Fruit fly (Drosophila melanogaster) whole organism, embryonic: Measurements from ENCODE around the gene mRpL16.

ENCODE experiments used
- Antp ChIP-seq: fragments of 200-800 bp; sonication (Bioruptor generic); optimal IDR thresholded peaks from 3 replicates; lab custom pipeline; 2016; ENCODE audit warnings: missing biosample characterization, missing genetic modification characterization
- B-H1 ChIP-seq: fragments of 200-800 bp; sonication (Bioruptor generic); IDR thresholded peaks from 3 replicates; pipeline ENCODE4 v1.3.6; 2022; ENCODE audit warnings: missing biosample characterization, missing genetic modification characterization
- B-H2 ChIP-seq: fragments of 200-800 bp; sonication (Bioruptor generic); optimal IDR thresholded peaks from 2 replicates; lab custom pipeline; 2018; ENCODE audit warnings: missing biosample characterization, mild to moderate bottlenecking, missing genetic modification characterization
- CG1024 ChIP-seq: fragments of 200-800 bp; sonication (Bioruptor generic); IDR thresholded peaks from 2 replicates; pipeline ENCODE4 v1.3.6; 2022; ENCODE audit warnings: missing biosample characterization, missing genetic modification characterization
- CG10274 ChIP-seq: fragments of 200-800 bp; sonication (Bioruptor generic); optimal IDR thresholded peaks from 3 replicates; lab custom pipeline; 2017; ENCODE audit warnings: missing biosample characterization, mild to moderate bottlenecking, missing genetic modification characterization
- CG12236 ChIP-seq: fragments of 200-800 bp; sonication (Bioruptor generic); optimal IDR thresholded peaks from 2 replicates; lab custom pipeline; 2016; ENCODE audit warnings: missing biosample characterization, missing genetic modification characterization
- CG13123 ChIP-seq: fragments of 200-800 bp; sonication (Bioruptor generic); optimal IDR thresholded peaks from 2 replicates; lab custom pipeline; 2016; ENCODE audit warnings: missing biosample characterization, missing genetic modification characterization
- CG3065 ChIP-seq: fragments of 200-800 bp; sonication (Bioruptor generic); optimal IDR thresholded peaks from 2 replicates; lab custom pipeline; 2016; ENCODE audit warnings: missing biosample characterization, missing genetic modification characterization
- CG3163 ChIP-seq: fragments of 200-800 bp; sonication (Bioruptor generic); optimal IDR thresholded peaks from 3 replicates; lab custom pipeline; 2016; ENCODE audit warnings: missing biosample characterization, missing genetic modification characterization
- CG3407 ChIP-seq: fragments of 200-800 bp; sonication (Bioruptor generic); optimal IDR thresholded peaks from 2 replicates; lab custom pipeline; 2018; ENCODE audit warnings: missing biosample characterization, mild to moderate bottlenecking, missing genetic modification characterization
- CG43689 ChIP-seq: fragments of 200-800 bp; sonication (Bioruptor generic); IDR thresholded peaks from 2 replicates; pipeline ENCODE4 v1.3.6; 2022; ENCODE audit warnings: missing biosample characterization, missing genetic modification characterization
- CG4707 ChIP-seq: fragments of 200-800 bp; sonication (Bioruptor generic); optimal IDR thresholded peaks from 2 replicates; lab custom pipeline; 2018; ENCODE audit warnings: missing biosample characterization, mild to moderate bottlenecking, missing genetic modification characterization, moderate library complexity
- CG7271 ChIP-seq: fragments of 200-800 bp; sonication (Bioruptor generic); optimal IDR thresholded peaks from 2 replicates; lab custom pipeline; 2018; ENCODE audit warnings: missing biosample characterization, mild to moderate bottlenecking, missing genetic modification characterization, moderate library complexity
- CG7786 ChIP-seq: fragments of 200-800 bp; sonication (Bioruptor generic); optimal IDR thresholded peaks from 2 replicates; lab custom pipeline; 2016; ENCODE audit warnings: missing biosample characterization, missing genetic modification characterization
- CG8089 ChIP-seq: fragments of 200-800 bp; sonication (Bioruptor generic); optimal IDR thresholded peaks from 3 replicates; lab custom pipeline; 2016; ENCODE audit warnings: missing biosample characterization, missing genetic modification characterization
- CG8944 ChIP-seq: fragments of 200-800 bp; sonication (Bioruptor generic); optimal IDR thresholded peaks from 3 replicates; lab custom pipeline; 2016; ENCODE audit warnings: missing biosample characterization, missing genetic modification characterization
- CTCF ChIP-seq: fragments of 200-800 bp; sonication (Bioruptor generic); optimal IDR thresholded peaks from 2 replicates; lab custom pipeline; 2017; ENCODE audit warnings: missing biosample characterization, mild to moderate bottlenecking, missing genetic modification characterization, moderate library complexity
- Camta ChIP-seq: fragments of 200-800 bp; sonication (Bioruptor generic); optimal IDR thresholded peaks from 2 replicates; lab custom pipeline; 2016; ENCODE audit warnings: missing biosample characterization, missing genetic modification characterization
- Dfd ChIP-seq, 2 experiments: fragments of >200 bp; optimal IDR thresholded peaks; 2 replicates each; lab custom pipeline; 2017; ENCODE audit warnings: missing biosample characterization in 2 of 2, missing genetic modification characterization in 2 of 2
- HmgD ChIP-seq: fragments of 200-800 bp; sonication (Bioruptor generic); optimal IDR thresholded peaks from 3 replicates; lab custom pipeline; 2016; ENCODE audit warnings: missing biosample characterization, missing genetic modification characterization
- Hmx ChIP-seq: fragments of 200-800 bp; sonication (Bioruptor generic); optimal IDR thresholded peaks from 2 replicates; lab custom pipeline; 2016; ENCODE audit warnings: missing biosample characterization, missing genetic modification characterization
- Hr3 ChIP-seq: fragments of 200-800 bp; sonication (Bioruptor generic); optimal IDR thresholded peaks from 3 replicates; lab custom pipeline; 2016; ENCODE audit warnings: missing biosample characterization, missing genetic modification characterization
- MESR4 ChIP-seq: fragments of 200-800 bp; sonication (Bioruptor generic); optimal IDR thresholded peaks from 2 replicates; lab custom pipeline; 2018; ENCODE audit warnings: missing biosample characterization, mild to moderate bottlenecking, missing genetic modification characterization, moderate library complexity
- Meics ChIP-seq: fragments of 200-800 bp; sonication (Bioruptor generic); optimal IDR thresholded peaks from 2 replicates; lab custom pipeline; 2017; ENCODE audit warnings: missing biosample characterization, mild to moderate bottlenecking, missing genetic modification characterization
- Mrtf ChIP-seq: fragments of 200-800 bp; sonication (Bioruptor generic); IDR thresholded peaks from 3 replicates; pipeline ENCODE4 v1.3.6; 2022; ENCODE audit warnings: missing biosample characterization, missing genetic modification characterization
- NFAT ChIP-seq: fragments of 200-800 bp; sonication (Bioruptor generic); IDR thresholded peaks from 2 replicates; pipeline ENCODE4 v1.3.6; 2022; ENCODE audit warnings: missing biosample characterization, missing genetic modification characterization
- Oli ChIP-seq: fragments of 200-800 bp; sonication (Bioruptor generic); optimal IDR thresholded peaks from 2 replicates; lab custom pipeline; 2018; ENCODE audit warnings: missing biosample characterization, mild to moderate bottlenecking, missing genetic modification characterization, moderate library complexity
- Pdp1 ChIP-seq, 2 experiments: fragments of 200-800 bp; sonication (Bioruptor generic); optimal IDR thresholded peaks; 3 replicates each; lab custom pipeline; 2016; ENCODE audit warnings: missing biosample characterization in 2 of 2, missing genetic modification characterization in 2 of 2, mild to moderate bottlenecking in 1 of 2, moderate library complexity in 1 of 2
- Rx ChIP-seq: fragments of 200-800 bp; sonication (Bioruptor generic); IDR thresholded peaks from 2 replicates; pipeline ENCODE4 v1.3.6; 2022; ENCODE audit warnings: missing biosample characterization, missing genetic modification characterization
- ara ChIP-seq: fragments of 200-800 bp; sonication (Bioruptor generic); IDR thresholded peaks from 2 replicates; pipeline ENCODE4 v1.3.6; 2022; ENCODE audit warnings: missing biosample characterization, missing genetic modification characterization
- corto ChIP-seq: fragments of 200-800 bp; sonication (Bioruptor generic); optimal IDR thresholded peaks from 2 replicates; lab custom pipeline; 2016; ENCODE audit warnings: missing biosample characterization, mild to moderate bottlenecking, missing genetic modification characterization, moderate library complexity
- crol ChIP-seq: fragments of 200-800 bp; sonication (Bioruptor generic); IDR thresholded peaks from 2 replicates; pipeline ENCODE4 v1.3.6; 2022; ENCODE audit warnings: missing biosample characterization, missing genetic modification characterization
- disco-r ChIP-seq: fragments of 200-800 bp; sonication (Bioruptor generic); optimal IDR thresholded peaks from 2 replicates; lab custom pipeline; 2016; ENCODE audit warnings: missing biosample characterization, missing genetic modification characterization
- dm ChIP-seq: fragments of 200-800 bp; sonication (Bioruptor generic); optimal IDR thresholded peaks from 3 replicates; lab custom pipeline; 2016; ENCODE audit warnings: missing biosample characterization, missing genetic modification characterization
- emc ChIP-seq: fragments of 200-800 bp; sonication (Bioruptor generic); optimal IDR thresholded peaks from 2 replicates; lab custom pipeline; 2016; ENCODE audit warnings: missing biosample characterization, missing genetic modification characterization
- ewg ChIP-seq: fragments of 200-800 bp; sonication (Bioruptor generic); optimal IDR thresholded peaks from 3 replicates; lab custom pipeline; 2017; ENCODE audit warnings: mild to moderate bottlenecking, missing biosample characterization, missing genetic modification reagents, missing genetic modification characterization
- grau ChIP-seq: fragments of 200-800 bp; optimal IDR thresholded peaks from 3 replicates; lab custom pipeline; 2019; ENCODE audit warnings: missing biosample characterization, mild to moderate bottlenecking, missing genetic modification characterization, moderate library complexity
- inv ChIP-seq: fragments of 200-800 bp; sonication (Bioruptor generic); IDR thresholded peaks from 2 replicates; pipeline ENCODE4 v1.3.6; 2022; ENCODE audit warnings: missing biosample characterization, missing genetic modification characterization; ENCODE audit not compliant: partially characterized antibody
- knrl ChIP-seq: fragments of 200-800 bp; sonication (Bioruptor generic); IDR thresholded peaks from 3 replicates; pipeline ENCODE4 v1.3.6; 2022; ENCODE audit warnings: missing biosample characterization, missing genetic modification characterization; ENCODE audit not compliant: partially characterized antibody
- lilli ChIP-seq: fragments of 200-800 bp; sonication (Bioruptor generic); optimal IDR thresholded peaks from 3 replicates; lab custom pipeline; 2016; ENCODE audit warnings: missing biosample characterization, missing genetic modification characterization
- maf-S ChIP-seq: fragments of 200-800 bp; sonication (Bioruptor generic); optimal IDR thresholded peaks from 2 replicates; lab custom pipeline; 2016; ENCODE audit warnings: missing biosample characterization, missing genetic modification characterization
- mld ChIP-seq: fragments of 200-800 bp; sonication (Bioruptor generic); IDR thresholded peaks from 3 replicates; pipeline ENCODE4 v1.3.6; 2022; ENCODE audit warnings: missing biosample characterization, missing genetic modification characterization; ENCODE audit not compliant: partially characterized antibody
- nerfin-2 ChIP-seq: fragments of 200-800 bp; sonication (Bioruptor generic); IDR thresholded peaks from 2 replicates; pipeline ENCODE4 v1.3.6; 2022; ENCODE audit warnings: missing biosample characterization, missing genetic modification characterization; ENCODE audit not compliant: partially characterized antibody
- pb ChIP-seq: fragments of 200-800 bp; sonication (Bioruptor generic); optimal IDR thresholded peaks from 3 replicates; lab custom pipeline; 2016; ENCODE audit warnings: missing biosample characterization, missing genetic modification characterization
- repo ChIP-seq: fragments of 200-800 bp; sonication (Bioruptor generic); optimal IDR thresholded peaks from 2 replicates; lab custom pipeline; 2016; ENCODE audit warnings: missing biosample characterization, missing genetic modification characterization
- schlank ChIP-seq: fragments of 200-800 bp; sonication (Bioruptor generic); optimal IDR thresholded peaks from 2 replicates; lab custom pipeline; 2018; ENCODE audit warnings: missing biosample characterization, mild to moderate bottlenecking, missing genetic modification characterization
- sob ChIP-seq: fragments of 200-800 bp; sonication (Bioruptor generic); IDR thresholded peaks from 2 replicates; pipeline ENCODE4 v1.3.6; 2022; ENCODE audit warnings: missing biosample characterization, missing genetic modification characterization
- sqz ChIP-seq: fragments of 200-800 bp; sonication (Bioruptor generic); optimal IDR thresholded peaks from 3 replicates; lab custom pipeline; 2018; ENCODE audit warnings: missing biosample characterization, mild to moderate bottlenecking, missing genetic modification characterization
- stwl ChIP-seq: fragments of 200-800 bp; sonication (Bioruptor generic); optimal IDR thresholded peaks from 3 replicates; lab custom pipeline; 2018; ENCODE audit warnings: missing biosample characterization, mild to moderate bottlenecking, missing genetic modification characterization, moderate library complexity
- vnd ChIP-seq: fragments of 200-800 bp; sonication (Bioruptor generic); IDR thresholded peaks from 3 replicates; pipeline ENCODE4 v1.3.6; 2022; ENCODE audit warnings: missing biosample characterization, missing genetic modification characterization; ENCODE audit not compliant: partially characterized antibody
- zf30C ChIP-seq: fragments of 200-800 bp; sonication (Bioruptor generic); optimal IDR thresholded peaks from 3 replicates; lab custom pipeline; 2018; ENCODE audit warnings: missing biosample characterization, mild to moderate bottlenecking, missing genetic modification characterization

mRpL16 gene

DNA sequence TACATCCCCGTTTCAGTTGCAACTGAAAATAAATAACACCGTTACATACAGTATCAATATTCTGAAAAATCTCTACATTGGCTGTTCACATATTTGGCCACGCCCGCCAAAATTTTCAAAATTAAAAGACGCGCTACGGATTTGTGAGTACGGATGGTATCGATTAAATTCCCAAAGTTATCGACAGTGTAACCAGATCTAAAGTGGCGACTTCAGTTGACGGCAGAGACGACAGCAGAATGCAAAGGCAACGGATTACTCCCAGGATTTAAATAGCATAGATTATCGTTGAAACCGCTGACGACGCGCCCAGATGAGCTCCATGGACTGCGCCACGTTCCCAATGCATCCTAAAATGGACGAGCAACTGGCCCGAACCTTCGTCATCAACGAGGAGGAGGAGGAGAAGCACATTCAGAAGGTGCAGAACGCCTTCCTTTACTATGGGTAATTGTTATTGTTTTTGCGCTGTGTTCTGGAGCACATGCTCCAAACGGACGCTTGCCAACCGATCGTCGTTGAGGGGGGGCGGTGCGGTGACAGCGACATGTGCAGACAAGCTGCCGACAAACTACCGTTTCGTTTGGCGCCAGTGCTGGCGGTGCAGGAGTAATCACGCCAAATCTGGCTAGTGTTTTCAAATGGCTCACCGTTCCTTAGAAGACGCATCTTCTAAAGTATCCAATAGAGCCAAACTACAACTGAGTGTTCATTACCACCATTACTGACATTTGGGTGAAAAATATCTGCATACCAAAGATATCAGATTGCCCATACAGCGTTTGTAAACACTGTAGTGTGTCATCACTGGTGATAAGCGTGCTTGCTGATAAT lies 37.6 kb downstream of the mRpL16 start, which contains the start of gene CG11596 (continued):
- TF ChIP-seq inv (GFP tag; lab: Robert Waterston, UW) (no peak), Pdp1 (GFP tag; optimal IDR thresholded peaks at IDR 0.05; lab: Kevin White, UChicago) (no peak), repo (GFP tag; lab: Kevin White, UChicago) (no peak), B-H2 (GFP tag; lab: Kevin White, UChicago) (no peak), zf30C (GFP tag; lab: Kevin White, UChicago) (no peak), CG1024 (GFP tag; lab: Robert Waterston, UW) (no peak), Mrtf (no peak), grau (peak; percentile 12), nerfin-2 (no peak), CG43689 (GFP tag; lab: Robert Waterston, UW) (no peak), CG7786 (peak; percentile 18), CG3065 (peak; percentile 3), crol (GFP tag; lab: Robert Waterston, UW) (peak; percentile 73), CG10274 (GFP tag; lab: Kevin White, UChicago) (no peak), CG8089 (no peak), Camta (no peak), dm (GFP tag; lab: Kevin White, UChicago) (peak; percentile 46), NFAT (GFP tag; lab: Robert Waterston, UW) (no peak), CG3407 (no peak), emc (GFP tag; lab: Kevin White, UChicago) (no peak), Meics (GFP tag; lab: Kevin White, UChicago) (no peak), CG8944 (GFP tag; lab: Kevin White, UChicago) (no peak), sob (GFP tag; lab: Robert Waterston, UW) (no peak), corto (GFP tag; lab: Kevin White, UChicago) (no peak), stwl (peak; percentile 30), Rx (GFP tag; lab: Robert Waterston, UW) (0 out of 2 replicates have a peak, but pooled peaks have one; percentile 11), CG7271 (tag; lab: Kevin White, UChicago) (peak; percentile 1), knrl (GFP tag; lab: Robert Waterston, UW) (no peak), CG3163 (GFP tag; lab: Kevin White, UChicago) (no peak), CG13123 (GFP tag; lab: Kevin White, UChicago) (no peak), Hr3 (GFP tag; lab: Kevin White, UChicago) (no peak), HmgD (GFP tag; lab: Kevin White, UChicago) (no peak), schlank (tag; lab: Kevin White, UChicago) (no peak), CG4707 (no peak), vnd (GFP tag; lab: Robert Waterston, UW) (no peak), disco-r (GFP tag; lab: Kevin White, UChicago) (no peak), Dfd (GFP tag; optimal IDR thresholded peaks at IDR 0.05; lab: Kevin White, UChicago) (no peak), ewg (no peak), Hmx (no peak), lilli (GFP tag; lab: Kevin White, UChicago) (peak; percentile 4), CG12236 (GFP tag; lab: Kevin White, UChicago) (no peak), Antp (no peak), maf-S (no peak), mld (no peak), sqz (GFP tag; lab: Kevin White, UChicago) (no peak), ara (GFP tag; lab: Robert Waterston, UW) (no peak), pb (GFP tag; lab: Kevin White, UChicago) (no peak), MESR4 (GFP tag; lab: Kevin White, UChicago) (peak; percentile 50), Oli (tag; lab: Kevin White, UChicago) (no peak), CTCF (GFP tag; lab: Kevin White, UChicago) (peak; percentile 9), B-H1 (GFP tag; lab: Robert Waterston, UW) (no peak)
